Worm (Caenorhabditis elegans) whole organism, L3 larva: Measurements from ENCODE around the gene Y6G8.16.
"Not testable (repeated sequence)": the region's sequence is repeated elsewhere in the genome, so short reads cannot be mapped to it uniquely, and the experiment has no call there.

Experiments used
- aly-2 ChIP-seq: fragments of 150-350 bp; optimal IDR thresholded peaks from 2 replicates; lab custom pipeline; 2014; ENCODE audit warnings: missing biosample characterization, missing genetic modification characterization
- ama-1 ChIP-seq: fragments of 150-350 bp; optimal IDR thresholded peaks from 2 replicates; lab custom pipeline; 2018
- ceh-16 ChIP-seq: sonication (generic microtip); optimal IDR thresholded peaks from 2 replicates; lab custom pipeline; 2017; ENCODE audit warnings: missing biosample characterization, missing genetic modification characterization
- ceh-28 ChIP-seq: fragments of 150-350 bp; optimal IDR thresholded peaks from 2 replicates; lab custom pipeline; 2014; ENCODE audit warnings: missing biosample characterization, missing genetic modification reagents, missing genetic modification characterization
- ceh-82 ChIP-seq: fragments of 150-350 bp; optimal IDR thresholded peaks from 2 replicates; lab custom pipeline; 2014; ENCODE audit warnings: missing biosample characterization, missing genetic modification characterization
- ceh-9 ChIP-seq: sonication (generic microtip); optimal IDR thresholded peaks from 2 replicates; lab custom pipeline; 2018; ENCODE audit warnings: missing biosample characterization, missing genetic modification characterization
- daf-12 ChIP-seq: fragments of 150-350 bp; optimal IDR thresholded peaks from 2 replicates; lab custom pipeline; 2014; ENCODE audit warnings: missing biosample characterization, missing genetic modification reagents, missing genetic modification characterization
- egl-27 ChIP-seq: sonication (generic microtip); optimal IDR thresholded peaks from 4 replicates; lab custom pipeline; 2017; ENCODE audit warnings: missing biosample characterization, missing genetic modification reagents, missing genetic modification characterization
- egl-5 ChIP-seq: fragments of 150-350 bp; optimal IDR thresholded peaks from 2 replicates; lab custom pipeline; 2017; ENCODE audit warnings: missing biosample characterization, missing genetic modification reagents, missing genetic modification characterization, inconsistent platforms
- elt-2 ChIP-seq: sonication (generic microtip); optimal IDR thresholded peaks from 2 replicates; lab custom pipeline; 2016; ENCODE audit warnings: missing genetic modification reagents, mild to moderate bottlenecking, missing genetic modification characterization, missing compliant biosample characterization
- elt-3 ChIP-seq, 3 experiments: fragments of 150-350 bp in 1 of 3; sonication (generic microtip) in 2 of 3; optimal IDR thresholded peaks; 2 replicates in 2 of 3; 4 replicates in 1 of 3; lab custom pipeline; 2014 to 2017; ENCODE audit warnings: missing biosample characterization in 3 of 3, missing genetic modification characterization in 3 of 3
- eor-1 ChIP-seq, 2 experiments: fragments of 150-350 bp; optimal IDR thresholded peaks; 2 replicates each; lab custom pipeline; 2014 to 2018; ENCODE audit warnings: missing biosample characterization in 2 of 2, missing genetic modification characterization in 2 of 2
- fos-1 ChIP-seq: fragments of 150-350 bp; optimal IDR thresholded peaks from 2 replicates; lab custom pipeline; 2014; ENCODE audit warnings: missing biosample characterization, missing genetic modification characterization
- hmg-11 ChIP-seq: sonication (generic microtip); optimal IDR thresholded peaks from 2 replicates; lab custom pipeline; 2016; ENCODE audit warnings: missing genetic modification characterization, missing compliant biosample characterization
- jun-1 ChIP-seq: fragments of 150-350 bp; optimal IDR thresholded peaks from 2 replicates; lab custom pipeline; 2014; ENCODE audit warnings: missing biosample characterization, missing genetic modification reagents, missing genetic modification characterization
- lin-15B ChIP-seq: fragments of 150-350 bp; optimal IDR thresholded peaks from 2 replicates; lab custom pipeline; 2014; ENCODE audit warnings: missing biosample characterization, missing genetic modification characterization
- lin-39 ChIP-seq: fragments of 150-350 bp; optimal IDR thresholded peaks from 2 replicates; lab custom pipeline; 2018; ENCODE audit warnings: missing biosample characterization, missing genetic modification reagents, missing genetic modification characterization
- lsy-12 ChIP-seq: sonication (generic microtip); optimal IDR thresholded peaks from 2 replicates; lab custom pipeline; 2016; ENCODE audit warnings: mild to moderate bottlenecking, missing genetic modification characterization, missing compliant biosample characterization
- mdl-1 ChIP-seq: fragments of 150-350 bp; optimal IDR thresholded peaks from 2 replicates; lab custom pipeline; 2014; ENCODE audit warnings: missing biosample characterization, missing genetic modification characterization
- nfya-1 ChIP-seq: sonication (generic microtip); optimal IDR thresholded peaks from 2 replicates; lab custom pipeline; 2017; ENCODE audit warnings: missing genetic modification characterization, mild to moderate bottlenecking, missing compliant biosample characterization, antibody characterized with exemption, moderate library complexity; ENCODE audit not compliant: insufficient read depth
- nhr-11 ChIP-seq: fragments of 150-350 bp; optimal IDR thresholded peaks from 2 replicates; lab custom pipeline; 2014; ENCODE audit warnings: missing biosample characterization, missing genetic modification characterization
- nhr-12 ChIP-seq: fragments of 150-350 bp; optimal IDR thresholded peaks from 2 replicates; lab custom pipeline; 2014; ENCODE audit warnings: missing biosample characterization, missing genetic modification characterization
- nhr-23 ChIP-seq: fragments of 150-350 bp; optimal IDR thresholded peaks from 2 replicates; lab custom pipeline; 2014; ENCODE audit warnings: missing biosample characterization, missing genetic modification reagents, missing genetic modification characterization
- nhr-237 ChIP-seq: fragments of 150-350 bp; optimal IDR thresholded peaks from 2 replicates; lab custom pipeline; 2014; ENCODE audit warnings: missing biosample characterization, missing genetic modification characterization
- nhr-25 ChIP-seq: sonication (generic microtip); optimal IDR thresholded peaks from 2 replicates; lab custom pipeline; 2017; ENCODE audit warnings: missing biosample characterization, missing genetic modification characterization
- nhr-76 ChIP-seq: fragments of 150-350 bp; sonication (generic microtip); optimal IDR thresholded peaks from 5 replicates; lab custom pipeline; 2014; ENCODE audit warnings: missing biosample characterization, missing genetic modification characterization
- nhr-77 ChIP-seq: fragments of 150-350 bp; optimal IDR thresholded peaks from 2 replicates; lab custom pipeline; 2014; ENCODE audit warnings: missing biosample characterization, missing genetic modification characterization
- pha-4 ChIP-seq: fragments of 150-350 bp; optimal IDR thresholded peaks from 2 replicates; lab custom pipeline; 2014; ENCODE audit warnings: missing biosample characterization, missing genetic modification reagents, missing genetic modification characterization
- pqm-1 ChIP-seq: fragments of 150-350 bp; optimal IDR thresholded peaks from 2 replicates; lab custom pipeline; 2017; ENCODE audit warnings: missing biosample characterization, missing genetic modification characterization, inconsistent platforms
- sea-2 ChIP-seq: fragments of 150-350 bp; sonication (generic microtip); optimal IDR thresholded peaks from 4 replicates; lab custom pipeline; 2014; ENCODE audit warnings: missing biosample characterization, missing genetic modification reagents, missing genetic modification characterization
- skn-1 ChIP-seq: fragments of 150-350 bp; optimal IDR thresholded peaks from 2 replicates; lab custom pipeline; 2014; ENCODE audit warnings: missing biosample characterization, missing genetic modification characterization
- snpc-4 ChIP-seq: fragments of 150-350 bp; optimal IDR thresholded peaks from 2 replicates; lab custom pipeline; 2014; ENCODE audit warnings: missing biosample characterization, missing genetic modification characterization
- unc-39 ChIP-seq: sonication (generic microtip); optimal IDR thresholded peaks from 4 replicates; lab custom pipeline; 2017; ENCODE audit warnings: missing biosample characterization, missing genetic modification characterization
- unc-62 ChIP-seq: fragments of 150-350 bp; sonication (generic microtip); optimal IDR thresholded peaks from 4 replicates; lab custom pipeline; 2014; ENCODE audit warnings: missing biosample characterization, missing genetic modification reagents, missing genetic modification characterization
- zag-1 ChIP-seq: fragments of 150-350 bp; optimal IDR thresholded peaks from 2 replicates; lab custom pipeline; 2014; ENCODE audit warnings: missing biosample characterization, missing genetic modification characterization
- ztf-11 ChIP-seq: fragments of 150-350 bp; optimal IDR thresholded peaks from 2 replicates; lab custom pipeline; 2014; ENCODE audit warnings: missing biosample characterization, missing genetic modification characterization

The Y6G8.16 gene

DNA sequence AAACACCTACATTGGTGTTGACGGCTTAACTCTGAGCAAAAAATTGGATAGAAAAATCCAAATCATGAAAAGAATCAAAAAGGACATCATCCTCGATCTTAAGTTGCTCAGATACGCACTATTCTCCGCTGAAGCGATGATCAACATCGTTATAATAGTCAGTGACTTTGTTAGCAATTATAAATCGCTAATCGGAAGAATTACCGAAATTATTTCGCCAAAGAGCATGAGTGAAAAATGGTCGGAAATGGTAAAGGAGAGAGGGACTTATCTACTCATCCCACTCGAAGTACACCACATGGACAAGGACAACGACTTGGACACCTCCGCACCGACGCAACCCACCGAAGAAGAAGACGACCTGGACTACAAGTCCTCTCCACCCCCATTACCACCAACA, 26.1 kb upstream of the Y6G8.16 start:
- TF ChIP-seq fos-1 (tag; lab: Kevin White, UChicago) (no peak), lin-15B (no peak), egl-5 (tag; lab: Kevin White, UChicago) (no peak), lsy-12 (tag; lab: Kevin White, UChicago) (no peak), nhr-12 (tag; lab: Kevin White, UChicago) (no peak), ztf-11 (no peak), nhr-237 (no peak), nhr-77 (tag; lab: Kevin White, UChicago) (no peak), pqm-1 (no peak), ama-1 (lab: Kevin White, UChicago) (no peak), unc-39 (tag; lab: Kevin White, UChicago) (no peak), ceh-9 (tag; lab: Kevin White, UChicago) (no peak), ceh-82 (tag; lab: Kevin White, UChicago) (no peak), nhr-25 (tag; lab: Kevin White, UChicago) (no peak)

DNA sequence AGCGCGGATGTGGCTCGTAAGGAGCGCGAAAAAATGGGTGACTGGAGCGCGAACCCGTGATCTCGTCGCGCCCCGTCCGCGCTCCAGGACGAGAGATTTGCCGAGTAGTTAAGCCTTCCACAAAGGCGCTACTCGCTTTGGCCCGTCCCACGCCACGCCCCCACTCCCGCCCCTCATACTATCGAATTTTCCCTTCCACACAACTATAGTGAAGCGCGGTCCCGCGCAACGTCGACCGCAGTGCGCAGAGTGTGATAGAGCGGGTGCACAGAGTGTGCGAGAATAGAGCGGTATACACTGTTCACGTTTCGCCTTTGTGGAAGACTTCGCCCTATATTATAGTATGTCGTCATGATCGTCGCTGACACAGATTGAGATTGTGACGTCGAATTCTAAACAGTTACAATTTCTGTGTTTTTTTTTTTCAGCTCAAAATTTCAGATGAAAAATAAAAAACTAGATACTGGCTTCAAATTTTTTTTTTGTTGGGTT, 21.8 kb upstream of the Y6G8.16 start, which contains the start of gene fbxa-133:
TSS of gene fbxa-133 (plus strand) at position 442 of the 492 bp plus-strand sequence.
- TF ChIP-seq nhr-76 (tag; lab: Kevin White, UChicago); nhr-237; unc-62 (GFP tag; lab: Kevin White, UChicago): not testable (repeated sequence)

DNA sequence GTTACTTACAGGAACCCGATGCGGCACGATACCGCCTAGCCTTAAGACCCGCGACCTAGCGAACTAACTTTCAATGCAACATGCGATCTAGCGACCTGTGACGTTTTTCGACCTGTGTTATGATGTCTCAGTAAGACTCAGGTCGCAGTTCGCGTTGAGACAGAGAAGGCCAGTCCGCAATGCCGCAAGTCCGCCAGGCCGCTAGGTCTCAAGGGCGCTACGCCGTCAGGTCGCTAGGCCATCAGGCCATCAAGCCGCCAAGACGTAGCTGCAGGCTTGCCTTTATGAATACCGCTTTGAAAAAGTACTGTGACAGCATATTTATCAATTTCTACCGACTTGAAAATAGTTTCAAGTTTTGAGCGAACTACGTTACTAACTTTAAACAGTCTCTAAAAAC, 10.5 kb upstream of the Y6G8.16 start:
- TF ChIP-seq nhr-77 (tag; lab: Kevin White, UChicago) (no peak), nfya-1 (tag; lab: Kevin White, UChicago) (no peak), unc-39 (tag; lab: Kevin White, UChicago) (no peak), skn-1 (tag; lab: Kevin White, UChicago) (no peak), ceh-28 (tag; lab: Kevin White, UChicago) (no peak), nhr-23 (no peak), egl-27 (tag; lab: Kevin White, UChicago) (no peak), elt-3 (tag; optimal IDR thresholded peaks at IDR 0.05; lab: Kevin White, UChicago) (no peak), ceh-16 (tag; lab: Kevin White, UChicago) (no peak)

DNA sequence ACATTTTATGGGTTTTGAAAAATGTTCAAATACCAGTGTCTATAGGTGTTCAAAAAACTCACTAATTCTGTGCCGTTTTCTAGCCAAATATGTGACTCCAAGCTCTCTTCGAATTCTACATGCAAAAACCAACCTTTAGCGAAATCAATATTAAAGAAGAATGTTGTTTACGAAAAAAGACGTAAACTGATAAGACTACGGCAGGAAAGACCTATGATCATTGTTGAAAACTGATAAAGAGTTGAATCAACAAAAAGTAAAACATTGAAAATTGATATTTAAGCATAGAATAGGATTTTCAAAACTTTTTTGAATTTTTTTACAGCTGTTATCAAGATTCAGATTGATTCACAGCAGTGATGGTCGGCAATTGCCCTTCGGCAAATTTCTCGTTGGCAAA, 7.3 kb upstream of the Y6G8.16 start, which contains the start of gene Y6G8.2:
TSS of gene Y6G8.2 (minus strand) at position 147 of the 400 bp plus-strand sequence.
- TF ChIP-seq pqm-1 (peak; percentile 80), lsy-12 (tag; lab: Kevin White, UChicago) (no peak), snpc-4 (no peak), pha-4 (tag; lab: Kevin White, UChicago) (peak; percentile 61), elt-2 (tag; lab: Kevin White, UChicago) (peak; percentile 88), zag-1 (tag; lab: Kevin White, UChicago) (no peak)

DNA sequence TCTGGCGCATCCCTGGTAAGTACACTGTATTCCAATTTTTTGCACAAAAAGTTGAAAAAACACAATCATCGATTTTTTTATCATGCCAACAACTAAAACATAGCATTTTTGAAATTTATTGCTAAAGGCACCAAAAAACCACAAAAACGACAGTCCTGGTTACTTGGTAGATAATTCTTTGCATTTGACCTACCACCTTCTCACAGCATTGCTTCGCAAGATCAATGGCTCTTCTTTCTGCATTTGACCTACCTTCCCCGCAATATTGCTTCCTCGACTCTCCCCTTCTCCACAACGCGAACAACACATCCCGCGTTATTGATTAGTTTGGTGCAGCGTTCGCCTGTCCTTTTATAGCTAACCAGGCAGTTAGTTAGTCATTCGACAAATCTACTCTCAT, 4.6 kb upstream of the Y6G8.16 start, which contains the start of gene ztf-25:
TSS of gene ztf-25 (plus strand) at position 301 of the 400 bp plus-strand sequence.
- TF ChIP-seq nhr-25 (tag; lab: Kevin White, UChicago) (no peak), mdl-1 (no peak), nhr-237 (no peak), egl-27 (tag; lab: Kevin White, UChicago) (no peak), jun-1 (no peak), nhr-12 (tag; lab: Kevin White, UChicago) (no peak), hmg-11 (tag; lab: Kevin White, UChicago) (no peak), unc-39 (tag; lab: Kevin White, UChicago) (no peak), sea-2 (GFP tag; lab: Kevin White, UChicago) (no peak), nfya-1 (tag; lab: Kevin White, UChicago) (no peak), ceh-16 (tag; lab: Kevin White, UChicago) (no peak), unc-62 (GFP tag; lab: Kevin White, UChicago) (no peak), elt-3 (tag; optimal IDR thresholded peaks at IDR 0.05; lab: Kevin White, UChicago) (no peak), nhr-11 (no peak), ztf-11 (no peak), eor-1 (tag; optimal IDR thresholded peaks at IDR 0.05; lab: Kevin White, UChicago) (no peak), aly-2 (tag; lab: Kevin White, UChicago) (no peak), lin-39 (no peak), daf-12 (tag; lab: Kevin White, UChicago) (no peak)
- TF ChIP-seq, all 47 proteins: peak for 0
